Worm (Caenorhabditis elegans) whole organism, L4 larva: ENCODE results near the gene nas-29.

ENCODE experiments used
- F49E8.2 ChIP-seq: sonication (generic microtip); optimal IDR thresholded peaks from 2 replicates; lab custom pipeline; 2016; ENCODE audit warnings: missing compliant biosample characterization, mild to moderate bottlenecking, missing genetic modification characterization, borderline replicate concordance
- T26A8.4 ChIP-seq: fragments of 200-800 bp; sonication (Bioruptor generic); IDR thresholded peaks from 2 replicates; pipeline ENCODE4 v1.3.6; 2022; ENCODE audit warnings: missing genetic modification characterization, missing compliant biosample characterization
- ZK337.2 ChIP-seq: fragments of 200-800 bp; sonication (Bioruptor generic); IDR thresholded peaks from 2 replicates; pipeline ENCODE4 v1.3.6; 2022; ENCODE audit warnings: missing genetic modification reagents, missing genetic modification characterization, missing compliant biosample characterization
- ZK546.5 ChIP-seq, 2 experiments: sonication (generic microtip); optimal IDR thresholded peaks; 2 replicates each; lab custom pipeline; 2017; ENCODE audit warnings: missing biosample characterization in 2 of 2, missing genetic modification characterization in 2 of 2
- ces-1 ChIP-seq: fragments of 150-350 bp; sonication (generic microtip); optimal IDR thresholded peaks from 4 replicates; lab custom pipeline; 2014; ENCODE audit warnings: missing biosample characterization, missing genetic modification reagents, missing genetic modification characterization
- hlh-30 ChIP-seq: sonication (generic microtip); optimal IDR thresholded peaks from 2 replicates; lab custom pipeline; 2017; ENCODE audit warnings: antibody characterized with exemption, mild to moderate bottlenecking, missing genetic modification characterization, missing compliant biosample characterization; ENCODE audit not compliant: insufficient read depth
- lin-15B ChIP-seq: fragments of 150-350 bp; sonication (generic microtip); optimal IDR thresholded peaks from 3 replicates; lab custom pipeline; 2014; ENCODE audit warnings: missing biosample characterization, missing genetic modification characterization
- mdl-1 ChIP-seq, 2 experiments: fragments of 150-350 bp in 1 of 2; sonication (generic microtip) in 1 of 2; optimal IDR thresholded peaks; 2 replicates each; lab custom pipeline; 2014 to 2017; ENCODE audit warnings: missing biosample characterization in 2 of 2, missing genetic modification characterization in 2 of 2
- mxl-3 ChIP-seq: fragments of 200-800 bp; sonication (Bioruptor generic); optimal IDR thresholded peaks from 2 replicates; lab custom pipeline; 2018; ENCODE audit warnings: mild to moderate bottlenecking, missing genetic modification characterization, missing compliant biosample characterization
- nhr-42 ChIP-seq: fragments of 200-800 bp; sonication (Bioruptor generic); IDR thresholded peaks from 2 replicates; pipeline ENCODE4 v1.3.6; 2022; ENCODE audit warnings: missing genetic modification characterization, missing compliant biosample characterization
- snpc-4 ChIP-seq: fragments of 150-350 bp; optimal IDR thresholded peaks from 2 replicates; lab custom pipeline; 2014; ENCODE audit warnings: missing biosample characterization, missing genetic modification characterization
- unc-130 ChIP-seq: sonication (generic microtip); optimal IDR thresholded peaks from 2 replicates; lab custom pipeline; 2016; ENCODE audit warnings: missing genetic modification reagents, missing genetic modification characterization, missing compliant biosample characterization
- zag-1 ChIP-seq: fragments of 150-350 bp; optimal IDR thresholded peaks from 2 replicates; lab custom pipeline; 2014; ENCODE audit warnings: missing biosample characterization, missing genetic modification characterization

DNA sequence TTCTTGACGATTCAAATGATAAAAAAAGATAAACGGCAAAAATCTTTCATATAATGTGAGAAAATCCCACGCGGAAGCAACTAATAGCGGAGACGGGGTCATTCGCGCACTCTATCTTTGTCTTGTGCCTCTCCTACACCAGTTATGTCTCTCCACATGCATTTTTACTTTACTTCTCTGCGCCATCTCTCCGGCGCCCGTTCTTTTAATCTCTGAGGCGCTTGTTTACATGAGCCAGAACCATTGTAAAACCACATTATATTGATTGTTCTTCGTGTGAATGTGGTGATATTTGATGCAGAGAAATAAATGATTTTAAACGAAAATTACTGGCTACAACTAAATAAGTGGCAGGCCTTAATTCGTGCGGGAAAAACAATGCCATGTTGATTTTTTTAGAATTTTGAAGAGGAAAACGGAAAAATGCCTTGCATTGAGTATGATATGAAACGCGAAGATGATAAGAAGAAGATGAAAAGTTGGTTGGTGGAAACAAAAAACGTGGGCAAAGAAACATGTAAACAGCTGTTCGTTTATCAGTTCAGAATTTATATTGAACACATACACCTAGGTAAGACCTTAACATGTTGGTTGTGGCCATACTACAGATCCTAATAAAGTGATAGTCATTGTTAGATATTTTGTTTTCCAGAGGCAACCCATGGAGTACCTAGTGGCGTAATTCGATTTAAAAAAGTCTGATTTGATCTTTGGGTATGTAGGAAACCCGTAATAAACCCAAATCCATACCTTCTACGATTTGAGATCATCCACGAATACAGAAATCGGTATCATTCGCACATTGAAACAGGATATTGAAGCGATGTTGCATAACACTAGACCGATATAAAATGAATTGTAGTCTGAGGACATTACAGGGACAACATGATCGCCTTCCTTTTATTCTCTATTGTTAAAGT is 49.2 kb downstream of the nas-29 start, which contains the start of gene C04G6.2:
- TF ChIP-seq nhr-42 (GFP tag; lab: Robert Waterston, UW) (no peak), unc-130 (GFP tag; lab: Kevin White, UChicago) (no peak), ces-1 (GFP tag; lab: Kevin White, UChicago) (no peak), zag-1 (tag; lab: Kevin White, UChicago) (no peak), mxl-3 (GFP tag; lab: Kevin White, UChicago) (peak; percentile 36), mdl-1 (tag; optimal IDR thresholded peaks at IDR 0.05; lab: Kevin White, UChicago) (peak; percentile 18 to 67), ZK337.2 (GFP tag; lab: Robert Waterston, UW) (no peak), lin-15B (tag; lab: Kevin White, UChicago) (no peak), ZK546.5 (tag; optimal IDR thresholded peaks at IDR 0.05; lab: Kevin White, UChicago) (no peak), hlh-30 (peak; percentile 80), F49E8.2 (tag; lab: Kevin White, UChicago) (no peak), T26A8.4 (GFP tag; lab: Robert Waterston, UW) (no peak), snpc-4 (tag; lab: Kevin White, UChicago) (no peak)
